Fruit fly (Drosophila melanogaster): ENCODE results near the gene Pmi.

- TF ChIP-seq Sin3A (optimal IDR thresholded peaks at IDR 0.05) (no peak), psq (optimal IDR thresholded peaks at IDR 0.05) (no peak), Myc (optimal IDR thresholded peaks at IDR 0.05) (no peak), ttk (optimal IDR thresholded peaks at IDR 0.05) (no peak)
Observed at dm6 chr3L:5779476-5780401, at the start of gene Pmi, which contains the start of the genes Myt1 and PGRP-LD.

All from Kc167 (cell line).